Worm (Caenorhabditis elegans) whole organism, young adult: ENCODE results near the gene EGAP9.4.

Source experiments
- B0261.1 ChIP-seq: sonication (generic microtip); optimal IDR thresholded peaks from 2 replicates; lab custom pipeline; 2016; ENCODE audit warnings: mild to moderate bottlenecking, missing genetic modification characterization, moderate library complexity, missing compliant biosample characterization
- F39B2.1 ChIP-seq: fragments of 200-800 bp; sonication (Bioruptor generic); IDR thresholded peaks from 2 replicates; pipeline ENCODE4 v1.3.6; 2022; ENCODE audit warnings: missing genetic modification reagents, missing genetic modification characterization, missing compliant biosample characterization
- F55B11.4 ChIP-seq: sonication (generic microtip); optimal IDR thresholded peaks from 2 replicates; lab custom pipeline; 2016; ENCODE audit warnings: missing compliant biosample characterization, missing genetic modification characterization, borderline replicate concordance; ENCODE audit not compliant: insufficient read depth
- K12H6.12 ChIP-seq: fragments of 200-800 bp; sonication (Bioruptor generic); optimal IDR thresholded peaks from 2 replicates; lab custom pipeline; 2018; ENCODE audit warnings: mild to moderate bottlenecking, missing genetic modification characterization, missing compliant biosample characterization
- ceh-27 ChIP-seq: fragments of 200-800 bp; sonication (Bioruptor generic); optimal IDR thresholded peaks from 2 replicates; lab custom pipeline; 2018; ENCODE audit warnings: mild to moderate bottlenecking, missing genetic modification characterization, moderate library complexity, missing compliant biosample characterization
- lsy-27 ChIP-seq: sonication (generic microtip); optimal IDR thresholded peaks from 2 replicates; lab custom pipeline; 2017; ENCODE audit warnings: missing genetic modification characterization, mild to moderate bottlenecking, missing compliant biosample characterization, antibody characterized with exemption, missing genotype, borderline replicate concordance; ENCODE audit not compliant: insufficient read depth
- mes-4 ChIP-seq: sonication (generic microtip); optimal IDR thresholded peaks from 2 replicates; lab custom pipeline; 2016; ENCODE audit warnings: missing genotype, missing genetic modification characterization, missing compliant biosample characterization
- snpc-4 ChIP-seq, 5 experiments: fragments of 150-350 bp in 1 of 5; sonication (generic microtip) in 4 of 5; optimal IDR thresholded peaks; 2 replicates each; lab custom pipeline; 2014 to 2018; ENCODE audit warnings: missing genetic modification characterization in 5 of 5, missing biosample characterization in 3 of 5, antibody characterized with exemption in 2 of 5, mild to moderate bottlenecking in 2 of 5, missing compliant biosample characterization in 2 of 5, missing genotype in 2 of 5, moderate library complexity in 2 of 5, missing genetic modification reagents in 1 of 5
- unc-130 ChIP-seq: sonication (generic microtip); optimal IDR thresholded peaks from 2 replicates; lab custom pipeline; 2016; ENCODE audit warnings: missing genetic modification reagents, missing genetic modification characterization, missing compliant biosample characterization
- zfh-2 ChIP-seq: fragments of 200-800 bp; sonication (Bioruptor generic); conservative IDR thresholded peaks from 2 replicates; pipeline ENCODE4 v1.3.6; 2022; ENCODE audit warnings: missing genetic modification reagents, missing genetic modification characterization, missing compliant biosample characterization
- ztf-22 ChIP-seq: fragments of 200-800 bp; sonication (Bioruptor generic); optimal IDR thresholded peaks from 2 replicates; lab custom pipeline; 2018; ENCODE audit warnings: mild to moderate bottlenecking, missing genetic modification characterization, moderate library complexity, missing compliant biosample characterization
- ztf-28 ChIP-seq: fragments of 200-800 bp; sonication (Bioruptor generic); IDR thresholded peaks from 2 replicates; pipeline ENCODE4 v1.3.6; 2022; ENCODE audit warnings: missing genetic modification reagents, missing genetic modification characterization, missing compliant biosample characterization

DNA sequence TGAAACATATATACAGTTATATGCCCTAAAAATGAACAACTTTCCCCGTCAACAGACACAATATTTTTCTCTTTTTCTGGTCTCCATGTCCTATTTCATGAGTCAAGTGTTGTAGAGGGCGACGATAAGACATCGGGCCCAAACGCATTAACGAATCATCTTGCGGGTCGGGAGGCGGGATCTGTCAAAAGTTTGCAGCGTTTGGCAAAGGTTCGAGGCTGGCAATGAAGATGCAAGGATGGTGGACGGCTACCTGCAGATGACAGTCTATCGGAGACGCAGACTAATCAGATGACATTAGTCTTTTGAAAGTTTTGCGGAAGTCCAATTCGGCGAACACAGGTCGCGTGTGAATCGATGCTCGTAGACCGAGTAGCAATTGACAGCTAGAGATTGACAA, 44.1 kb downstream of the EGAP9.4 start:
- TF ChIP-seq F55B11.4 (tag; lab: Kevin White, UChicago) (no peak), unc-130 (GFP tag; lab: Kevin White, UChicago) (no peak), ceh-27 (GFP tag; lab: Kevin White, UChicago) (no peak), B0261.1 (tag; lab: Kevin White, UChicago) (no peak), ztf-22 (GFP tag; lab: Kevin White, UChicago) (no peak), lsy-27 (tag; lab: Kevin White, UChicago) (no peak), snpc-4 (GFP tag; optimal IDR thresholded peaks at IDR 0.05; lab: Kevin White, UChicago) (no peak), snpc-4 (tag; optimal IDR thresholded peaks at IDR 0.05; lab: Kevin White, UChicago) (no peak), ztf-28 (GFP tag; lab: Robert Waterston, UW) (no peak), mes-4 (tag; lab: Kevin White, UChicago) (no peak), F39B2.1 (GFP tag; lab: Robert Waterston, UW) (no peak), zfh-2 (no peak), K12H6.12 (tag; lab: Kevin White, UChicago) (no peak)
